Worm (Caenorhabditis elegans): ENCODE data around the gene usp-4.

The usp-4 gene

ce11 chrIV:6792380-6793309 is 35.5 kb downstream of the usp-4 start:
- TF ChIP-seq unc-62 (GFP tag; optimal IDR thresholded peaks at IDR 0.05) = no peak
- peak; percentile 15 for TF ChIP-seq elt-2 (tag; optimal IDR thresholded peaks at IDR 0.05)
- TF ChIP-seq ZK546.5 (tag; optimal IDR thresholded peaks at IDR 0.05) = no peak
- no peak for TF ChIP-seq nhr-76 (tag; optimal IDR thresholded peaks at IDR 0.05)
- no peak for TF ChIP-seq pqm-1 (tag; optimal IDR thresholded peaks at IDR 0.05)
- TF ChIP-seq fkh-10 (GFP tag; optimal IDR thresholded peaks at IDR 0.05) = no peak
- TF ChIP-seq unc-39 (tag; optimal IDR thresholded peaks at IDR 0.05) = no peak
- no peak for TF ChIP-seq ceh-9 (tag; optimal IDR thresholded peaks at IDR 0.05)
- no peak for TF ChIP-seq zag-1 (tag; optimal IDR thresholded peaks at IDR 0.05)
- TF ChIP-seq nhr-25 (tag; optimal IDR thresholded peaks at IDR 0.05) = no peak
- TF ChIP-seq nhr-12 (tag; optimal IDR thresholded peaks at IDR 0.05) = no peak
- TF ChIP-seq ceh-28 (tag; optimal IDR thresholded peaks at IDR 0.05) = no peak
- no peak for TF ChIP-seq nhr-11 (tag; optimal IDR thresholded peaks at IDR 0.05)
- no peak for TF ChIP-seq nhr-23 (tag; optimal IDR thresholded peaks at IDR 0.05)
- TF ChIP-seq ama-1 (optimal IDR thresholded peaks at IDR 0.05) = no peak
- peak; percentile 33 for TF ChIP-seq snpc-4 (tag; optimal IDR thresholded peaks at IDR 0.05)
- peak; percentile 31 for TF ChIP-seq nhr-43 (tag; optimal IDR thresholded peaks at IDR 0.05; ENCODE audit: poor library complexity, severe bottlenecking)
- TF ChIP-seq ztf-11 (tag; optimal IDR thresholded peaks at IDR 0.05) = no peak
- no peak for TF ChIP-seq lsy-12 (tag; optimal IDR thresholded peaks at IDR 0.05)
- no peak for TF ChIP-seq nhr-237 (tag; optimal IDR thresholded peaks at IDR 0.05)
- no peak for TF ChIP-seq nhr-67 (tag; optimal IDR thresholded peaks at IDR 0.05)
- TF ChIP-seq fkh-2 (tag; optimal IDR thresholded peaks at IDR 0.05) = no peak
- peak; percentile 16 for TF ChIP-seq jun-1 (tag; optimal IDR thresholded peaks at IDR 0.05)
- no peak for TF ChIP-seq hmg-11 (tag; optimal IDR thresholded peaks at IDR 0.05)
- TF ChIP-seq nhr-77 (tag; optimal IDR thresholded peaks at IDR 0.05) = peak; percentile 8
- no peak for TF ChIP-seq pha-4 (tag; optimal IDR thresholded peaks at IDR 0.05)
- no peak for TF ChIP-seq ceh-82 (tag; optimal IDR thresholded peaks at IDR 0.05)
- TF ChIP-seq egl-27 (tag; optimal IDR thresholded peaks at IDR 0.05) = no peak
- no peak for TF ChIP-seq sea-2 (GFP tag; optimal IDR thresholded peaks at IDR 0.05)
- TF ChIP-seq elt-1 (tag; optimal IDR thresholded peaks at IDR 0.05) = no peak
- TF ChIP-seq tbx-2 (tag; optimal IDR thresholded peaks at IDR 0.05) = no peak
- no peak for TF ChIP-seq egl-5 (tag; optimal IDR thresholded peaks at IDR 0.05)

- TF ChIP-seq mdl-1 (tag; optimal IDR thresholded peaks at IDR 0.05) (no peak), sea-2 (GFP tag; optimal IDR thresholded peaks at IDR 0.05) (no peak), nhr-23 (tag; optimal IDR thresholded peaks at IDR 0.05) (no peak), lsy-12 (tag; optimal IDR thresholded peaks at IDR 0.05) (no peak), skn-1 (tag; optimal IDR thresholded peaks at IDR 0.05) (no peak), elt-2 (tag; optimal IDR thresholded peaks at IDR 0.05) (no peak), ama-1 (optimal IDR thresholded peaks at IDR 0.05) (no peak), nhr-77 (tag; optimal IDR thresholded peaks at IDR 0.05) (no peak), ztf-11 (tag; optimal IDR thresholded peaks at IDR 0.05) (no peak), nhr-12 (tag; optimal IDR thresholded peaks at IDR 0.05) (no peak), egl-5 (tag; optimal IDR thresholded peaks at IDR 0.05) (no peak), aly-2 (tag; optimal IDR thresholded peaks at IDR 0.05) (no peak), nhr-237 (tag; optimal IDR thresholded peaks at IDR 0.05) (no peak), hmg-11 (tag; optimal IDR thresholded peaks at IDR 0.05) (no peak)
These were observed 36.3 kb downstream of the usp-4 start for ce11 chrIV:6793310-6793966.

- TF ChIP-seq nhr-76 (tag; optimal IDR thresholded peaks at IDR 0.05) (no peak), egl-27 (tag; optimal IDR thresholded peaks at IDR 0.05) (no peak), nhr-67 (tag; optimal IDR thresholded peaks at IDR 0.05) (no peak), nhr-28 (tag; optimal IDR thresholded peaks at IDR 0.05) (no peak), fos-1 (tag; optimal IDR thresholded peaks at IDR 0.05) (no peak), ZK546.5 (tag; optimal IDR thresholded peaks at IDR 0.05) (no peak), ceh-28 (tag; optimal IDR thresholded peaks at IDR 0.05) (no peak), elt-1 (tag; optimal IDR thresholded peaks at IDR 0.05) (no peak), nhr-43 (tag; optimal IDR thresholded peaks at IDR 0.05; ENCODE audit: poor library complexity, severe bottlenecking) (no peak), lin-15B (tag; optimal IDR thresholded peaks at IDR 0.05) (no peak), aly-2 (tag; optimal IDR thresholded peaks at IDR 0.05) (no peak), ceh-16 (tag; optimal IDR thresholded peaks at IDR 0.05) (no peak), ztf-11 (tag; optimal IDR thresholded peaks at IDR 0.05) (no peak), nhr-11 (tag; optimal IDR thresholded peaks at IDR 0.05) (no peak), ztf-4 (tag; optimal IDR thresholded peaks at IDR 0.05) (no peak), unc-62 (GFP tag; optimal IDR thresholded peaks at IDR 0.05) (no peak), ceh-82 (tag; optimal IDR thresholded peaks at IDR 0.05) (no peak), nhr-77 (tag; optimal IDR thresholded peaks at IDR 0.05) (no peak), sea-2 (GFP tag; optimal IDR thresholded peaks at IDR 0.05) (no peak), mdl-1 (tag; optimal IDR thresholded peaks at IDR 0.05) (no peak)
These were observed 38.4 kb downstream of the usp-4 start, which contains the start of the genes C17H12.3 and C17H12.12 for ce11 chrIV:6795529-6795928. Gene C17H12.3 (minus strand): TSS chrIV:6795629. Gene C17H12.12 (plus strand): TSS chrIV:6795924.

Data from whole organism, L3 larva.